Fruit fly (Drosophila melanogaster): ENCODE data around the gene gcm2.

gcm2 gene

DNA sequence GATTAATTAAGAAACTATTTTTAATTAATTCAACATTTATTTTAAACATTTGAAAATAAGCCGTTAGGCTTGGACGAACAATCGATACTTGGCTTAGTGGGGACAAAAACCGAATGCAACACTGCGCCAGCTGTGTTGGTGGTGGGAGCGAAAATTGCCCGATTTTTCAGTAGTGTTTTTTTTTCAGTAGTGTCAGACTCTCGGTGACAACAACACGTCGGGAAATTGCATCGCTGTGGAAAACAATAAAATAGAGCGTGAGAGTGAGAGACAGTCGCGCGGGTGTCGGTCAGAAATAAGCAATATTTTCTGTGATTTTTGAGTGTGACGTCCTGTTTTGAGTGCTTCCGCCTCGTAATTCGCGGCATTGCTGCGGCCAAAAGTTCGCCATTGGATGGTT, 8.3 kb downstream of the gcm2 start (continued):
- TF ChIP-seq CG17328 (GFP tag; IDR thresholded peaks at IDR 0.05) (peak; percentile 60), CG32532 (GFP tag; IDR thresholded peaks at IDR 0.05) (peak; percentile 75), Dll (GFP tag; IDR thresholded peaks at IDR 0.05; ENCODE audit: partially characterized antibody) (peak; percentile 78), CG12236 (GFP tag; optimal IDR thresholded peaks at IDR 0.05) (no peak), Sin3A (optimal IDR thresholded peaks at IDR 0.05) (peak; percentile 26), D19B (GFP tag; optimal IDR thresholded peaks at IDR 0.05) (no peak), jigr1 (GFP tag; IDR thresholded peaks at IDR 0.05) (no peak), CG4820 (GFP tag; optimal IDR thresholded peaks at IDR 0.05) (no peak), ind (GFP tag; optimal IDR thresholded peaks at IDR 0.05) (no peak), CG14014 (GFP tag; IDR thresholded peaks at IDR 0.05) (0 out of 2 replicates have a peak, but pooled peaks have one; percentile 36), chm (GFP tag; IDR thresholded peaks at IDR 0.05) (peak; percentile 68; the same call in 1 of the 2 replicates), slou (GFP tag; optimal IDR thresholded peaks at IDR 0.05) (no peak), bbx (GFP tag; IDR thresholded peaks at IDR 0.05; ENCODE audit: partially characterized antibody) (peak; percentile 84), CG30431 (GFP tag; optimal IDR thresholded peaks at IDR 0.05) (no peak), CG4854 (GFP tag; optimal IDR thresholded peaks at IDR 0.05) (no peak), CG11504 (tag; optimal IDR thresholded peaks at IDR 0.05) (peak; percentile 61), Fer1 (GFP tag; optimal IDR thresholded peaks at IDR 0.05) (peak; percentile 50), CG17912 (GFP tag; optimal IDR thresholded peaks at IDR 0.05) (peak; percentile 55), CHES-1-like (GFP tag; optimal IDR thresholded peaks at IDR 0.05) (peak; percentile 39), Pdp1 (GFP tag; optimal IDR thresholded peaks at IDR 0.05) (no peak), CG42726 (GFP tag; IDR thresholded peaks at IDR 0.05; ENCODE audit: partially characterized antibody) (peak; percentile 84), exex (tag; optimal IDR thresholded peaks at IDR 0.05) (no peak), Abd-B (GFP tag; optimal IDR thresholded peaks at IDR 0.05) (no peak), so (GFP tag; IDR thresholded peaks at IDR 0.05) (0 out of 3 replicates have a peak, but pooled peaks have one; percentile 23), CG14441 (GFP tag; IDR thresholded peaks at IDR 0.05) (peak; percentile 16; the same call in 1 of the 2 replicates), Adf1 (GFP tag; IDR thresholded peaks at IDR 0.05) (peak; percentile 45; the same call in 1 of the 2 replicates), p53 (GFP tag; optimal IDR thresholded peaks at IDR 0.05) (no peak), knrl (GFP tag; IDR thresholded peaks at IDR 0.05; ENCODE audit: partially characterized antibody) (peak; percentile 71), CG15514 (GFP tag; optimal IDR thresholded peaks at IDR 0.05) (peak; percentile 76), hth (optimal IDR thresholded peaks at IDR 0.05) (no peak), Dip3 (GFP tag; optimal IDR thresholded peaks at IDR 0.05) (no peak), her (GFP tag; optimal IDR thresholded peaks at IDR 0.05) (peak; percentile 74), Hr51 (GFP tag; optimal IDR thresholded peaks at IDR 0.05) (peak in 1 of 2 experiments; percentile 1), sug (tag; optimal IDR thresholded peaks at IDR 0.05) (peak; percentile 33), CG18619 (GFP tag; optimal IDR thresholded peaks at IDR 0.05) (no peak), CG6854 (GFP tag; optimal IDR thresholded peaks at IDR 0.05) (no peak), CG7839 (tag; optimal IDR thresholded peaks at IDR 0.05) (no peak), ase (GFP tag; IDR thresholded peaks at IDR 0.05) (0 out of 3 replicates have a peak, but pooled peaks have one; percentile 18), CG4707 (GFP tag; optimal IDR thresholded peaks at IDR 0.05) (peak; percentile 19), CG11093 (GFP tag; IDR thresholded peaks at IDR 0.05) (0 out of 3 replicates have a peak, but pooled peaks have one; percentile 11), ranshi (GFP tag; IDR thresholded peaks at IDR 0.05) (peak; percentile 39; the same call in 1 of the 2 replicates), HmgD (GFP tag; optimal IDR thresholded peaks at IDR 0.05) (peak; percentile 75), wek (GFP tag; optimal IDR thresholded peaks at IDR 0.05) (peak; percentile 39), CG34422 (GFP tag; IDR thresholded peaks at IDR 0.05) (peak; percentile 77; the same call in 2 of the 3 replicates), dm (GFP tag; optimal IDR thresholded peaks at IDR 0.05) (peak; percentile 58), gsb (GFP tag; IDR thresholded peaks at IDR 0.05) (no peak), CG18764 (GFP tag; optimal IDR thresholded peaks at IDR 0.05) (no peak), CG9727 (GFP tag; optimal IDR thresholded peaks at IDR 0.05) (peak; percentile 16), CG1792 (GFP tag; optimal IDR thresholded peaks at IDR 0.05) (no peak), croc (GFP tag; conservative IDR thresholded peaks at IDR 0.05) (no peak), fd64A (GFP tag; optimal IDR thresholded peaks at IDR 0.05) (no peak)

All from whole organism, embryonic.